Fruit fly (Drosophila melanogaster) whole organism, prepupa: ENCODE results near the gene rt.

ENCODE experiments used
- Blimp-1 ChIP-seq: fragments of 200-800 bp; sonication (Bioruptor generic); optimal IDR thresholded peaks from 3 replicates; lab custom pipeline; 2017; ENCODE audit warnings: missing biosample characterization, missing genetic modification characterization, mild to moderate bottlenecking, moderate library complexity, missing genetic modification reagents
- CG3032 ChIP-seq: fragments of 200-800 bp; optimal IDR thresholded peaks from 2 replicates; lab custom pipeline; 2019; ENCODE audit warnings: missing biosample characterization, mild to moderate bottlenecking, missing genetic modification characterization, moderate library complexity
- CG31627 ChIP-seq: fragments of 200-800 bp; sonication (Bioruptor generic); optimal IDR thresholded peaks from 3 replicates; lab custom pipeline; 2016; ENCODE audit warnings: missing biosample characterization, missing genetic modification characterization
- CG34406 ChIP-seq: fragments of 200-800 bp; sonication (Bioruptor generic); optimal IDR thresholded peaks from 3 replicates; lab custom pipeline; 2016; ENCODE audit warnings: missing biosample characterization, missing genetic modification characterization
- CG6854 ChIP-seq: fragments of 200-800 bp; sonication (Bioruptor generic); optimal IDR thresholded peaks from 2 replicates; lab custom pipeline; 2017; ENCODE audit warnings: missing biosample characterization, mild to moderate bottlenecking, missing genetic modification characterization
- Eip78C ChIP-seq: fragments of 200-800 bp; sonication (Bioruptor generic); peaks from one replicate; lab custom pipeline; 2016; ENCODE audit warnings: missing biosample characterization, missing genetic modification characterization
- Eip93F ChIP-seq: fragments of 200-800 bp; sonication (Bioruptor generic); optimal IDR thresholded peaks from 2 replicates; lab custom pipeline; 2016; ENCODE audit warnings: missing biosample characterization, mild to moderate bottlenecking, missing genetic modification characterization
- Hr39 ChIP-seq: fragments of 200-800 bp; sonication (Bioruptor generic); optimal IDR thresholded peaks from 2 replicates; lab custom pipeline; 2016; ENCODE audit warnings: missing biosample characterization, missing genetic modification characterization
- OdsH ChIP-seq: fragments of 200-800 bp; sonication (Bioruptor generic); optimal IDR thresholded peaks from 3 replicates; lab custom pipeline; 2016; ENCODE audit warnings: missing biosample characterization, missing genetic modification characterization
- acj6 ChIP-seq: fragments of 200-800 bp; sonication (Bioruptor generic); optimal IDR thresholded peaks from 3 replicates; lab custom pipeline; 2016; ENCODE audit warnings: missing biosample characterization, missing genetic modification characterization
- dsx ChIP-seq: fragments of 200-800 bp; optimal IDR thresholded peaks from 3 replicates; lab custom pipeline; 2019; ENCODE audit warnings: missing biosample characterization, mild to moderate bottlenecking, missing genetic modification characterization, moderate library complexity; ENCODE audit not compliant: poor library complexity, severe bottlenecking
- fd59A ChIP-seq: fragments of 200-800 bp; sonication (Bioruptor generic); optimal IDR thresholded peaks from 2 replicates; lab custom pipeline; 2017; ENCODE audit warnings: missing biosample characterization, mild to moderate bottlenecking, missing genetic modification characterization, missing genetic modification reagents
- lz ChIP-seq: fragments of 200-800 bp; sonication (Bioruptor generic); optimal IDR thresholded peaks from 3 replicates; lab custom pipeline; 2016; ENCODE audit warnings: missing biosample characterization, missing genetic modification characterization
- topi ChIP-seq: fragments of 200-800 bp; sonication (Bioruptor generic); optimal IDR thresholded peaks from 3 replicates; lab custom pipeline; 2016; ENCODE audit warnings: missing biosample characterization, missing genetic modification characterization

dm6 chr3L:11551949-11552348, 35.6 kb downstream of the rt start:
- TF ChIP-seq CG6854 (GFP tag; lab: Kevin White, UChicago) (no peak), topi (GFP tag; lab: Kevin White, UChicago) (peak; percentile 63), OdsH (peak; percentile 51), dsx (peak; percentile 51), Hr39 (GFP tag; lab: Kevin White, UChicago) (peak; percentile 36), CG34406 (GFP tag; lab: Kevin White, UChicago) (peak; percentile 51), fd59A (peak; percentile 36), Blimp-1 (GFP tag; lab: Kevin White, UChicago) (no peak), CG31627 (GFP tag; lab: Kevin White, UChicago) (peak; percentile 53), CG3032 (tag; lab: Kevin White, UChicago) (peak; percentile 50), lz (GFP tag; lab: Kevin White, UChicago) (peak; percentile 47), Eip78C (GFP tag; lab: Kevin White, UChicago) (peak; percentile 87), acj6 (GFP tag; lab: Kevin White, UChicago) (peak; percentile 47), Eip93F (no peak)
